Worm (Caenorhabditis elegans) whole organism, early embryonic: Measurements from ENCODE around the gene col-185.

ENCODE experiments used
- B0310.2 ChIP-seq: sonication (generic microtip); optimal IDR thresholded peaks from 2 replicates; lab custom pipeline; 2016; ENCODE audit warnings: mild to moderate bottlenecking, missing genetic modification characterization, missing compliant biosample characterization
- F13C5.2 ChIP-seq: sonication (generic microtip); optimal IDR thresholded peaks from 2 replicates; lab custom pipeline; 2017; ENCODE audit warnings: mild to moderate bottlenecking, missing genetic modification characterization, inconsistent platforms, missing compliant biosample characterization
- aly-1 ChIP-seq: sonication (generic microtip); optimal IDR thresholded peaks from 2 replicates; lab custom pipeline; 2016; ENCODE audit warnings: missing genetic modification characterization, missing compliant biosample characterization
- ama-1 ChIP-seq: fragments of 150-350 bp; optimal IDR thresholded peaks from 2 replicates; lab custom pipeline; 2014
- ceh-13 ChIP-seq: fragments of 200-800 bp; sonication (Bioruptor generic); optimal IDR thresholded peaks from 2 replicates; lab custom pipeline; 2018; ENCODE audit warnings: mild to moderate bottlenecking, missing genetic modification characterization, missing compliant biosample characterization
- ceh-36 ChIP-seq: sonication (generic microtip); optimal IDR thresholded peaks from 2 replicates; lab custom pipeline; 2016; ENCODE audit warnings: missing genetic modification characterization, inconsistent platforms, missing compliant biosample characterization
- ets-7 ChIP-seq: sonication (generic microtip); optimal IDR thresholded peaks from 2 replicates; lab custom pipeline; 2016; ENCODE audit warnings: missing genotype, missing genetic modification characterization, missing compliant biosample characterization
- flt-1 ChIP-seq: fragments of 200-800 bp; sonication (Bioruptor generic); IDR thresholded peaks from 2 replicates; pipeline ENCODE4 v1.3.6; 2022; ENCODE audit warnings: missing genetic modification characterization, missing compliant biosample characterization
- hmbx-1 ChIP-seq: sonication (generic microtip); optimal IDR thresholded peaks from 2 replicates; lab custom pipeline; 2016; ENCODE audit warnings: mild to moderate bottlenecking, missing genetic modification characterization, missing compliant biosample characterization
- hmg-4 ChIP-seq: fragments of 200-800 bp; sonication (Bioruptor generic); optimal IDR thresholded peaks from 2 replicates; lab custom pipeline; 2018; ENCODE audit warnings: mild to moderate bottlenecking, missing genetic modification characterization, missing compliant biosample characterization
- hnd-1 ChIP-seq: sonication (generic microtip); optimal IDR thresholded peaks from 2 replicates; lab custom pipeline; 2016; ENCODE audit warnings: missing genetic modification characterization, missing compliant biosample characterization
- pes-1 ChIP-seq: fragments of 200-800 bp; sonication (Bioruptor generic); IDR thresholded peaks from 2 replicates; pipeline ENCODE4 v1.3.6; 2022; ENCODE audit warnings: missing genetic modification reagents, missing genetic modification characterization, missing compliant biosample characterization
- scrt-1 ChIP-seq: fragments of 200-800 bp; sonication (Bioruptor generic); IDR thresholded peaks from 2 replicates; pipeline ENCODE4 v1.3.6; 2022; ENCODE audit warnings: missing genetic modification characterization, missing compliant biosample characterization
- sea-1 ChIP-seq: fragments of 200-800 bp; sonication (Bioruptor generic); conservative IDR thresholded peaks from 2 replicates; pipeline ENCODE4 v1.3.6; 2022; ENCODE audit warnings: missing genetic modification characterization, missing compliant biosample characterization
- tbx-11 ChIP-seq: fragments of 200-800 bp; sonication (Bioruptor generic); IDR thresholded peaks from 2 replicates; pipeline ENCODE4 v1.3.6; 2022; ENCODE audit warnings: missing genetic modification characterization, missing compliant biosample characterization
- tbx-37 ChIP-seq: fragments of 200-800 bp; sonication (Bioruptor generic); conservative IDR thresholded peaks from 2 replicates; pipeline ENCODE4 v1.3.6; 2022; ENCODE audit warnings: missing genetic modification reagents, missing genetic modification characterization, missing compliant biosample characterization
- tra-4 ChIP-seq: sonication (generic microtip); optimal IDR thresholded peaks from 2 replicates; lab custom pipeline; 2017; ENCODE audit warnings: missing genetic modification characterization, missing compliant biosample characterization

The col-185 gene

ce11 chrX:13543350-13543749 lies 32.5 kb upstream of the col-185 start:
- TF ChIP-seq hnd-1 (tag; lab: Kevin White, UChicago) (no peak), flt-1 (no peak), pes-1 (GFP tag; lab: Robert Waterston, UW) (no peak), hmg-4 (GFP tag; lab: Kevin White, UChicago) (no peak), ceh-36 (no peak)

ce11 chrX:13542757-13543156 lies 31.9 kb upstream of the col-185 start:
- TF ChIP-seq aly-1 (tag; lab: Kevin White, UChicago), result no peak
- no peak for TF ChIP-seq sea-1 (GFP tag; lab: Robert Waterston, UW)
- no peak for TF ChIP-seq tbx-37
- no peak for TF ChIP-seq tbx-11 (GFP tag; lab: Robert Waterston, UW)
- no peak for TF ChIP-seq ceh-36
- TF ChIP-seq B0310.2 (tag; lab: Kevin White, UChicago), result no peak
- no peak for TF ChIP-seq ets-7 (tag; lab: Kevin White, UChicago)
- TF ChIP-seq ceh-13 (GFP tag; lab: Kevin White, UChicago), result no peak
- no peak for TF ChIP-seq F13C5.2 (tag; lab: Kevin White, UChicago)
- no peak for TF ChIP-seq scrt-1 (GFP tag; lab: Robert Waterston, UW)

DNA sequence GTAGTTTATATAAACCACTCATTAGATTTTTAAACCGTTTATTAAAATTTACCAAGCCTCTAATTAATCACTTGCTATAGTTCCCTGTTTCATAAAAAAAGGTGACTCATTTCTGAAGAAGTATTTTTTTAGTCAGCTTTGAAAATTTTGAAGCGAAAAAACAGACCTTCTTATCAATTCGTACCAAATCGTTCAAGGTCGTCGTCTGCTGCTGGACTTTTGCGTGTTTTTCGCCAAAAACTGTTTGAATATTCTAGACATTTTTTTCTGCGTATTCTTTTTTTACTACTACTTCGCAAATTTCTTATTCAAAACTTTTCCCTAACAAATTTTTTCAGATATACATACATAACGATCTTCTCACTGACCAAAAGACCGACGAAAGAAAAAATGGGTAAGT lies 31.3 kb upstream of the col-185 start, which contains the start of gene cah-4:
Gene cah-4 (plus strand): TSS at position 339 of the 400 bp plus-strand sequence.
- TF ChIP-seq ceh-13 (GFP tag; lab: Kevin White, UChicago) (no peak), scrt-1 (GFP tag; lab: Robert Waterston, UW) (no peak), hmbx-1 (tag; lab: Kevin White, UChicago) (no peak), aly-1 (tag; lab: Kevin White, UChicago) (no peak), ceh-36 (no peak), tra-4 (no peak), B0310.2 (tag; lab: Kevin White, UChicago) (no peak), ama-1 (lab: Kevin White, UChicago) (no peak), pes-1 (GFP tag; lab: Robert Waterston, UW) (no peak), hmg-4 (GFP tag; lab: Kevin White, UChicago) (no peak), sea-1 (GFP tag; lab: Robert Waterston, UW) (no peak), hnd-1 (tag; lab: Kevin White, UChicago) (no peak), tbx-11 (GFP tag; lab: Robert Waterston, UW) (no peak), flt-1 (no peak), ets-7 (tag; lab: Kevin White, UChicago) (no peak)

- no peak for TF ChIP-seq tra-4
- no peak for TF ChIP-seq scrt-1 (GFP tag; lab: Robert Waterston, UW)
- no peak for TF ChIP-seq ets-7 (tag; lab: Kevin White, UChicago)
- TF ChIP-seq hmbx-1 (tag; lab: Kevin White, UChicago), result no peak
- TF ChIP-seq tbx-11 (GFP tag; lab: Robert Waterston, UW), result no peak
- no peak for TF ChIP-seq F13C5.2 (tag; lab: Kevin White, UChicago)
- no peak for TF ChIP-seq ama-1 (lab: Kevin White, UChicago)
- no peak for TF ChIP-seq pes-1 (GFP tag; lab: Robert Waterston, UW)
- no peak for TF ChIP-seq hnd-1 (tag; lab: Kevin White, UChicago)
Measured at ce11 chrX:13541335-13541734, 30.4 kb upstream of the col-185 start.

- TF ChIP-seq sea-1 (GFP tag; lab: Robert Waterston, UW), result no peak
Measured at ce11 chrX:13539701-13540100, 28.8 kb upstream of the col-185 start.

ce11 chrX:13536759-13537158 lies 25.9 kb upstream of the col-185 start, which contains the start of gene R01E6.5:
R01E6.5 (plus strand) TSS chrX:13537059.
- no peak for TF ChIP-seq hnd-1 (tag; lab: Kevin White, UChicago)
- no peak for TF ChIP-seq tbx-11 (GFP tag; lab: Robert Waterston, UW)

DNA sequence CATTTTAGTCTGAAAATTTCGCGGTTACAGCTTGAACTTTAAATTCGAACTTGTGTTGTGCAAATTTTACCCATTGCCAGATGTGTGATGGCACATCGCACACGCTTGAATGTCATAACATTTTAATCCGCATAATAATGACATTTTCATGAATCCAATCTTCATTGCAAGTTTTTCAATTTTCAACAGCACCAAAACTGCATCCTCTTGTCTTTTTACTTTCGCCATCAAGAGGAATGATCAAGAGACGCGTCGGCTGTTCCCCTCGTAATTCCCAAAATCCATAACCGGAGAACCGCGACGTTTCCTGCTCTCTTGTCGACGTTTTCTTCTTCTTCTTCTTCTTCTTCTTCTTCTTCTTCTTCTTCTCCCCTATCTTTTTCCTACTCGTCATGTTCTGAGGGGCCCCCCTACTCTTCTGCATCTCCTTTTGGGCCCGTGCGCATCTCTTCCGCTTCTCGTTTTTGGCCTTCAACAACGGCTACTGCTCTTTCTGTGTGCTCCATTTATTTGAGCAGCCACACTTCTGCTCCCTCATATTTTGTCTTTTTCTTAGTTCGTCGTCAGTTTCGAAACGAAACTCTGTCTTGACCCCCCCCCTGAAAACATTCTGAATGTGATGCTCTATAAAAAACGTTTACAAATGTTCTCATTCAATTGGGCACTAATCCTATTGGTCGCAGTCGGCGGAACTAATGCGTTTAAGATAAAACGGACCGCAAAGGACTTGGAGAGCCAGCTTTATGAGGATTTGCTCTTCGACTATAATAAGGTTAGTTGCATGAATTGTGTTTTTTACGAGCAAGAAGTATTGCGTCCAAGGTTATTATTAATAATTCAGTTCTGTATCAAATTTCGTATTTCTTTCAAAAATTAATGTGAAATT lies 21.8 kb upstream of the col-185 start, which contains the start of gene acr-12:
Gene acr-12 (plus strand): TSS at position 430 of the 886 bp plus-strand sequence.
- no peak for TF ChIP-seq sea-1 (GFP tag; lab: Robert Waterston, UW)
- peak; percentile 16 for TF ChIP-seq hmg-4 (GFP tag; lab: Kevin White, UChicago)

DNA sequence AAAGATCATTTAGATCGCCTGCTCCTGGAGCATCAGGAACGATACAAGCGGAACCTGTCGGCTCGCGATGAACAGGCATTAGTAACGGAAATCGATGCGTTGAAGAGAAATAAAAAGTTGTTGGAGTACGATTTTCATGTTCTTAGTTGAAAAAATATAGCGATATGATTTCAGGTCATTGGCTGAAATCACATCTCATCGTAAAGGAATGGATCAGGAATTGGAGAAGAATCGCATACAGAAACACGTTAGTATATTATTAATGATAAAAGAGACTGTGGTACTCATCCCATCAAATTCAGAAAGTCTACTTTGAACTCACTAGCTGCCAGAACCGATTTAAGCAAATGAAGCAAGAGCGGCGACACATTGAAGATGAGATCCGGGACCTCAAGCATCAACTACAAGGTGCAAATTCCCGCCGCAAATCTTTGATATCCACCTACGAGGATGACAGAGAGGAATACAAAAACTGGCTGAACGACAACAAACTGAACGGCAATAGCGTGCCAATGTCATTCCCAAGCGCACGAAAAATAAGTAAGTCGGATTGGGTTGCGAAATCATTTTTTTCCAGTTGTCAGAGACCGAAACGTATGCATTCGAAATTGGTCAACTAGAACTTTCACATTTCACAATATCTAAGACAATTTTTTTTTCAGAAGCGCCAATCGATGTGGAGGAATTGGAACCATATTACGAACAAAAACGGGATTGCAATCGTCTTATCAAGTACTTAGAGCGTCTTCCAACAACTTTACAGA lies 19.3 kb upstream of the col-185 start:
- TF ChIP-seq hmbx-1 (tag; lab: Kevin White, UChicago) (no peak), sea-1 (GFP tag; lab: Robert Waterston, UW) (no peak), tra-4 (no peak), F13C5.2 (tag; lab: Kevin White, UChicago) (no peak), pes-1 (GFP tag; lab: Robert Waterston, UW) (no peak), ceh-36 (no peak), scrt-1 (GFP tag; lab: Robert Waterston, UW) (no peak), flt-1 (no peak), ets-7 (tag; lab: Kevin White, UChicago) (no peak), ama-1 (lab: Kevin White, UChicago) (no peak), tbx-11 (GFP tag; lab: Robert Waterston, UW) (no peak), hmg-4 (GFP tag; lab: Kevin White, UChicago) (no peak), hnd-1 (tag; lab: Kevin White, UChicago) (no peak), tbx-37 (no peak), ceh-13 (GFP tag; lab: Kevin White, UChicago) (no peak), aly-1 (tag; lab: Kevin White, UChicago) (no peak), B0310.2 (tag; lab: Kevin White, UChicago) (no peak)
